Worm (Caenorhabditis elegans) whole organism, mixed stage, embryonic: ENCODE measurements around the gene pho-10.

Experiments
- M03D4.4 ChIP-seq: sonication (generic microtip); optimal IDR thresholded peaks from 2 replicates; lab custom pipeline; 2017; ENCODE audit warnings: mild to moderate bottlenecking, missing genetic modification characterization, missing compliant biosample characterization
- bed-3 ChIP-seq: fragments of 200-800 bp; sonication (Bioruptor generic); optimal IDR thresholded peaks from 3 replicates; lab custom pipeline; 2018; ENCODE audit warnings: mild to moderate bottlenecking, missing genetic modification characterization, moderate library complexity, missing compliant biosample characterization
- ceh-43 ChIP-seq: fragments of 200-800 bp; sonication (Bioruptor generic); optimal IDR thresholded peaks from 2 replicates; lab custom pipeline; 2018; ENCODE audit warnings: mild to moderate bottlenecking, missing genetic modification characterization, moderate library complexity, missing compliant biosample characterization
- ces-1 ChIP-seq: fragments of 150-350 bp; optimal IDR thresholded peaks from 2 replicates; lab custom pipeline; 2014; ENCODE audit warnings: missing biosample characterization, missing genetic modification reagents, missing genetic modification characterization
- cnd-1 ChIP-seq: fragments of 200-800 bp; sonication (Bioruptor generic); optimal IDR thresholded peaks from 2 replicates; lab custom pipeline; 2018; ENCODE audit warnings: mild to moderate bottlenecking, missing genetic modification characterization, missing compliant biosample characterization
- drap-1 ChIP-seq: fragments of 200-800 bp; sonication (Bioruptor generic); optimal IDR thresholded peaks from 3 replicates; lab custom pipeline; 2018; ENCODE audit warnings: mild to moderate bottlenecking, missing genetic modification characterization, missing compliant biosample characterization
- elt-1 ChIP-seq: sonication (generic microtip); optimal IDR thresholded peaks from 2 replicates; lab custom pipeline; 2017; ENCODE audit warnings: missing genetic modification characterization, mild to moderate bottlenecking, missing compliant biosample characterization, antibody characterized with exemption, moderate library complexity, borderline replicate concordance; ENCODE audit not compliant: insufficient read depth
- elt-3 ChIP-seq: fragments of 150-350 bp; optimal IDR thresholded peaks from 2 replicates; lab custom pipeline; 2014; ENCODE audit warnings: missing biosample characterization, missing genetic modification characterization
- flh-1 ChIP-seq: fragments of 200-800 bp; sonication (Bioruptor generic); optimal IDR thresholded peaks from 2 replicates; lab custom pipeline; 2018; ENCODE audit warnings: mild to moderate bottlenecking, missing genetic modification characterization, moderate library complexity, missing compliant biosample characterization
- ham-2 ChIP-seq: fragments of 200-800 bp; sonication (Bioruptor generic); optimal IDR thresholded peaks from 2 replicates; lab custom pipeline; 2018; ENCODE audit warnings: mild to moderate bottlenecking, missing genetic modification characterization, missing compliant biosample characterization
- hlh-1 ChIP-seq: fragments of 150-350 bp; optimal IDR thresholded peaks from 2 replicates; lab custom pipeline; 2014; ENCODE audit warnings: missing biosample characterization, missing genetic modification reagents, missing genetic modification characterization
- lin-13 ChIP-seq: fragments of 150-350 bp; optimal IDR thresholded peaks from 2 replicates; lab custom pipeline; 2014; ENCODE audit warnings: missing biosample characterization, missing genetic modification characterization
- lsy-2 ChIP-seq: fragments of 150-350 bp; optimal IDR thresholded peaks from 2 replicates; lab custom pipeline; 2014; ENCODE audit warnings: missing biosample characterization, missing genetic modification characterization
- mab-5 ChIP-seq: fragments of 150-350 bp; optimal IDR thresholded peaks from 2 replicates; lab custom pipeline; 2014; ENCODE audit warnings: missing biosample characterization, missing genetic modification characterization
- mep-1 ChIP-seq: fragments of 150-350 bp; optimal IDR thresholded peaks from 2 replicates; lab custom pipeline; 2017; ENCODE audit warnings: missing biosample characterization, missing genetic modification reagents, missing genetic modification characterization, inconsistent platforms
- mls-2 ChIP-seq: sonication (generic microtip); optimal IDR thresholded peaks from 2 replicates; lab custom pipeline; 2016; ENCODE audit warnings: mild to moderate bottlenecking, missing genetic modification characterization, moderate library complexity, missing compliant biosample characterization
- nhr-12 ChIP-seq: fragments of 150-350 bp; optimal IDR thresholded peaks from 2 replicates; lab custom pipeline; 2014; ENCODE audit warnings: missing biosample characterization, missing genetic modification characterization
- nhr-2 ChIP-seq: fragments of 150-350 bp; optimal IDR thresholded peaks from 2 replicates; lab custom pipeline; 2014; ENCODE audit warnings: missing biosample characterization, missing genetic modification characterization
- nhr-28 ChIP-seq: fragments of 150-350 bp; optimal IDR thresholded peaks from 2 replicates; lab custom pipeline; 2014; ENCODE audit warnings: missing biosample characterization, missing genetic modification characterization
- nhr-76 ChIP-seq: sonication (generic microtip); optimal IDR thresholded peaks from 2 replicates; lab custom pipeline; 2017; ENCODE audit warnings: missing biosample characterization, missing genetic modification characterization
- pha-4 ChIP-seq: fragments of 150-350 bp; optimal IDR thresholded peaks from 2 replicates; lab custom pipeline; 2018; ENCODE audit warnings: missing biosample characterization, missing genetic modification reagents, missing genetic modification characterization
- sem-2 ChIP-seq: fragments of 200-800 bp; sonication (Bioruptor generic); optimal IDR thresholded peaks from 2 replicates; lab custom pipeline; 2018; ENCODE audit warnings: mild to moderate bottlenecking, missing genetic modification characterization, missing compliant biosample characterization
- snpc-4 ChIP-seq: fragments of 150-350 bp; optimal IDR thresholded peaks from 2 replicates; lab custom pipeline; 2014; ENCODE audit warnings: missing biosample characterization, missing genetic modification characterization
- sptf-1 ChIP-seq: sonication (generic microtip); optimal IDR thresholded peaks from 2 replicates; lab custom pipeline; 2017; ENCODE audit warnings: mild to moderate bottlenecking, missing genetic modification characterization, moderate library complexity, missing compliant biosample characterization
- tbx-8 ChIP-seq: fragments of 200-800 bp; sonication (Bioruptor generic); optimal IDR thresholded peaks from 2 replicates; lab custom pipeline; 2018; ENCODE audit warnings: mild to moderate bottlenecking, missing genetic modification characterization, moderate library complexity, missing compliant biosample characterization
- unc-120 ChIP-seq: sonication (generic microtip); optimal IDR thresholded peaks from 2 replicates; lab custom pipeline; 2017; ENCODE audit warnings: missing genetic modification characterization, missing compliant biosample characterization; ENCODE audit not compliant: poor library complexity, severe bottlenecking
- unc-62 ChIP-seq: fragments of 150-350 bp; optimal IDR thresholded peaks from 2 replicates; lab custom pipeline; 2014; ENCODE audit warnings: missing biosample characterization, missing genetic modification reagents, missing genetic modification characterization
- zip-8 ChIP-seq: fragments of 150-350 bp; optimal IDR thresholded peaks from 2 replicates; lab custom pipeline; 2014; ENCODE audit warnings: missing biosample characterization, missing genetic modification characterization
- ztf-11 ChIP-seq: fragments of 150-350 bp; optimal IDR thresholded peaks from 2 replicates; lab custom pipeline; 2014; ENCODE audit warnings: missing biosample characterization, missing genetic modification characterization

Gene pho-10

DNA sequence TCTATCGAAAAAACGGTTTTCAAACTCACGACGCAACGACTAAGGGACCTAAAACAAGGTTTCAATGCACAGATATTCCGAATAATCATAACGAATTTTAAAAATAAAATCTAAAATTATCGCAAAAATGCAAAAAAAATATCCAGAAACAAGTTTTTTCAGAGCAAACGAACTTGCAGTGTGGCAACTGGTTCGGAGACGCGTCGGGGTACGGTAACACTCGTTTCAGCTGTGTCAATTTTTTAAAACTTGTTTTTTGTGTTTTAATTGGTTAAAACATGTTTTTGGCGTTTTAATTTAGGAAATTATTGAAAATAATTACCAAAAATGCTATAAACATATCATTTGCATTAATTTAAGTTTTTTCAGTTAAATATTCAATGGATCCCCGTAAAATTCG is 28.0 kb downstream of the pho-10 start, which contains the start of gene C08H9.16:
C08H9.16 (plus strand) TSS at position 370 of the 400 bp plus-strand sequence.
- no peak for TF ChIP-seq sptf-1 (tag; lab: Kevin White, UChicago)
- peak; percentile 11 for TF ChIP-seq lin-13 (tag; lab: Kevin White, UChicago)
- no peak for TF ChIP-seq ztf-11 (tag; lab: Kevin White, UChicago)
- TF ChIP-seq nhr-28 (tag; lab: Kevin White, UChicago): no peak
- TF ChIP-seq hlh-1: peak; percentile 59
- TF ChIP-seq unc-120 (tag; lab: Kevin White, UChicago): no peak
- TF ChIP-seq sem-2 (GFP tag; lab: Kevin White, UChicago): no peak
- no peak for TF ChIP-seq mls-2 (tag; lab: Kevin White, UChicago)
- TF ChIP-seq mep-1 (tag; lab: Kevin White, UChicago): peak; percentile 36
- TF ChIP-seq tbx-8 (GFP tag; lab: Kevin White, UChicago): no peak
- TF ChIP-seq lsy-2: peak; percentile 95
- no peak for TF ChIP-seq cnd-1 (tag; lab: Kevin White, UChicago)
- no peak for TF ChIP-seq unc-62
- TF ChIP-seq ces-1 (GFP tag; lab: Kevin White, UChicago): no peak
- no peak for TF ChIP-seq ham-2 (GFP tag; lab: Kevin White, UChicago)

DNA sequence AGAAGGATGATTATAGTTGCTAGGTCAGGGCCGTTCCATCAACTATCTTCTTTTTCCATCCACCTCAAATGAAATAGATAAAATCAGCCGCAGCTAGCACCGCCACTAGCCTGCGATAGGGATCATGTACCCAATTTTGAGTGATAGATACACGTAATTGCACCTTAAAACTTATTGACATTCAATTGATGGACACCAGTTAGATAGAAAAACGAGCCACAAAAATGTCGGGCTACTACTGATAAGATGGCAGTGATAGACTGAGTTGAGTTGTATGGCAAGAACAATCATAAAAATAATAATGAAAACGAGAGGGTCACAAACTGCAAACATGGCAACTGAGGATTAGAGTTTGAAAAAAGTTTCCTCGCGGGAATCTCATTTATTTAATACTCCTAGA is 28.5 kb downstream of the pho-10 start:
- TF ChIP-seq zip-8 (tag; lab: Kevin White, UChicago) (no peak), nhr-2 (peak; percentile 4), unc-62 (peak; percentile 42), ham-2 (GFP tag; lab: Kevin White, UChicago) (peak; percentile 76), cnd-1 (tag; lab: Kevin White, UChicago) (no peak), elt-1 (tag; lab: Kevin White, UChicago) (peak; percentile 96)

DNA sequence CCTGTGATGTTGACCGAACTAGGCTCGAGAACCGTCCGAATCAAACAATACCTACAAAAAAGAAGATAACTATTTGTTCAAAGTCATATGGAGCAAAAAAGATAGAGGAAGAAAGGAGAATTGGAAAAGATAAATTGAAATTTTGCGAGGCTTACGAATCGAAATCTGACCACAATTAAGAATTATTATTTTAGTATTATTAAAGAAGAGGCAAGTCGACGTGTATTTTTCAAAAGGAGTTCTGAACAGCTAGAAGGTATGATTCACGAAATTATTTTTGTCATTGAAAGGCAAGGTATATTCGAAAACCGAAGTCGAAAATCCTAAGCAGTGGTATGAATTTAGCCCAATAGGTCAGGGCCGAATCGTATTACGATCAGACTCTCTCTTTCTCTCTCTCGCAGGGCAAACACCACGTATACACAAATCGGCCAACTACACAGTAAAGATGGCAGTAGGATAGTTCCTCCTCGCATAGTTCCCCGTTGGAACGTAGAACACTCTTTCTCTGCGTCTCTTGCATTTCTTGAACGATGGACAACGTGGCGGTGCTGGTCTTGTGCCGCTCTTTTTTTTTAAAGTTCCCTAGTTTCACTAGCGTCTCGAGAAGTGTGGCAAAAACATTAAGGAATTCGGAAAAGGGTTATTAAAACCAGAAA is 29.2 kb downstream of the pho-10 start, which contains the start of gene vgln-1:
vgln-1 (minus strand) TSS at position 51 of the 659 bp plus-strand sequence.
- TF ChIP-seq nhr-76 (tag; lab: Kevin White, UChicago) (no peak), mls-2 (tag; lab: Kevin White, UChicago) (no peak), sptf-1 (tag; lab: Kevin White, UChicago) (peak; percentile 7), elt-3 (tag; lab: Kevin White, UChicago) (no peak), drap-1 (GFP tag; lab: Kevin White, UChicago) (no peak), nhr-12 (no peak), sem-2 (GFP tag; lab: Kevin White, UChicago) (no peak), pha-4 (tag; lab: Kevin White, UChicago) (peak; percentile 20)

DNA sequence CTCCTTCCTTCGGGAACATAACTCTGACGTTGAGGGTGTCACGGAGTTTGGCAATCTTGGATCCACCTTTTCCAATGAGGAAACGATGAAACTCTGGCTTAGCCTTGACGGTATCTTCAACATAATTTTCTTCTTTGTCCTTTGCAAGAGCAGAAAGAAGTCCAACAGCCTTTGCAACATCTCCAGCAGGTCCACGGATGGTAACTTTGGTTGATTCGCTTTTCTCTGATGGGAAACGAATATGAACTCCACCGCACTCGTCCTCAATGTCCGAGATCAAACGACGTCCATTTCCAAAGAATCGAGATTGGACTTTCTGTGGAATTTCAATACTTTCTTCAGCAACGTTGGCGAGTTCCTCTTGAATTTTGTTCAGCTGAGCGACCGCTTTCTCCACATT is 31.8 kb downstream of the pho-10 start:
- no peak for TF ChIP-seq ces-1 (GFP tag; lab: Kevin White, UChicago)
- TF ChIP-seq unc-120 (tag; lab: Kevin White, UChicago): no peak
- no peak for TF ChIP-seq ceh-43
- no peak for TF ChIP-seq snpc-4 (tag; lab: Kevin White, UChicago)
- no peak for TF ChIP-seq unc-62
- no peak for TF ChIP-seq M03D4.4 (tag; lab: Kevin White, UChicago)
- TF ChIP-seq elt-1 (tag; lab: Kevin White, UChicago): no peak
- TF ChIP-seq zip-8 (tag; lab: Kevin White, UChicago): no peak
- TF ChIP-seq cnd-1 (tag; lab: Kevin White, UChicago): no peak
- no peak for TF ChIP-seq mab-5 (tag; lab: Kevin White, UChicago)
- no peak for TF ChIP-seq lsy-2
- no peak for TF ChIP-seq tbx-8 (GFP tag; lab: Kevin White, UChicago)
- TF ChIP-seq ham-2 (GFP tag; lab: Kevin White, UChicago): no peak
- no peak for TF ChIP-seq flh-1 (GFP tag; lab: Kevin White, UChicago)
- no peak for TF ChIP-seq bed-3 (GFP tag; lab: Kevin White, UChicago)
- TF ChIP-seq, all 35 proteins: peak for 0

DNA sequence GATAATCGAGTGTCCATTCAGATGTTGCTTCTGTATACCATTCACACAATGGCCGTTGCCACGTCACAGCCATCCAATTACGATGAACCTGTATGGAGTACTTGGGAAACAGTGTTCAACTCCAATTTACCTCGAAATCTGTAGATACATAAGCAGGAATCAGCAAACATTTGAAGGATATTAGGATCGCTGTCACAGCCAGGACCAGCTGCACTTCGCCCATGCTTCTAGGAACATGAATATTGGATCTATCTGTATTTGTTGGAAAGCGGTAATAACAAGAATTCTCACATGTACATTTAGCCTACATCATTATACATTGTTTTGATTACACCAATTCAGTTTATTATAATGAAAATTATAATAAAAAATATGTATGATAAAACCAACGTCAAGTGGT is 34.2 kb downstream of the pho-10 start, which contains the start of gene algn-8:
algn-8 (minus strand) TSS at position 227 of the 400 bp plus-strand sequence.
- TF ChIP-seq nhr-2 (no peak), drap-1 (GFP tag; lab: Kevin White, UChicago) (no peak), lsy-2 (no peak), bed-3 (GFP tag; lab: Kevin White, UChicago) (no peak)
